Worm (Caenorhabditis elegans): ENCODE measurements around the gene fbxa-30.

DNA sequence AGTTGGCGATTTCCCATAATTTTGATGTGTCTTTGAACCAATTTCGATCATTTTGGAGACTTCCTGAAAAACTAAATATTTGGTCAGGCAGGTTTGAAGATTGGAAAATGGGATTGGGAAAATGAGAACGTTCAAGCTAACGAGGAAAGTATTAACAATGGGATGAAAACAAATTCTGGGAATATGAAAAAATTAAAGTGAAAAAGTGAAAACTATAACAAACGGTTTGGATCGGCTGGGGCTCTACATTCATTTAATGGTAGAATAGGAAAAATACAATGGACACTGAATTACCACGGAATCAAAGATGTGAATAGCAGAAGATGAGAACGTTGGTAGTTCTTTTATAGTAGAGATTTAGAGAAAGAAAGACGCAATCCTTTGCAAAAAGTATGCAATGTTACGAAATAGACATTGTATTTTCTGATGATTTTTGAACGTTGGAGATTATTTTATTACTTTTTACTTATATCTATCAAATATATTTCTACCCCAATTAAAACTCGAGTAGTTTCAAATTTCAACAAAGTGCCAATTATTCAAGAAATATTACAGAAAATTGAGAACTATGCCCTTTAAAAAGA lies 13.2 kb upstream of the fbxa-30 start, which contains the start of gene fbxa-50:
- TF ChIP-seq tbx-7 (tag; optimal IDR thresholded peaks at IDR 0.05) (no peak), sox-4 (tag; optimal IDR thresholded peaks at IDR 0.05) (no peak), pqm-1 (tag; optimal IDR thresholded peaks at IDR 0.05) (no peak)

Data from whole organism, late embryonic.